Worm (Caenorhabditis elegans): ENCODE data around the gene B0554.4.

B0554.4 gene

DNA sequence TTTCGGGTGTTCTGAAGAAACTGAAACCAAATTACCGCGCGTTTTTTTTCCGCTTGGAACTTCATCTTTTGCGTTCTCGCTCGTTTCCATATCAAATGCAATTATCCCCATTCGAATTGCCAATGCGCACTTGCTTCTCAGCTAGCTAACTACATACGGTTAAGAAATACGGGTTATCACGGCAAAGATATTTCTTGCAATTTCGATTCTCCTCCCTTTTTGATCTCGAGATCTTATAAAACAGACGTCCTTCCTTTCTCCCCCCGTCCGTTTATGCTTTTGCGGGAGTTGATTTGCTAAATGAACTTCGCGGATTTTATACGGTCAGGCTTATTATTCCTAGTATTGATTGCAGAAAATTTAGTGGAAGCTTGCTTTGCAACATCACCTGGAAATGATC is at the start of gene B0554.4:
Gene B0554.4 (plus strand): TSS at position 301 of the 400 bp plus-strand sequence.
- no peak for TF ChIP-seq Y55F3AM.14 (GFP tag; optimal IDR thresholded peaks at IDR 0.05)
- no peak for TF ChIP-seq mbf-1 (tag; optimal IDR thresholded peaks at IDR 0.05)
- no peak for TF ChIP-seq fos-1 (tag; optimal IDR thresholded peaks at IDR 0.05)
- no peak for TF ChIP-seq elt-3 (tag; optimal IDR thresholded peaks at IDR 0.05)
- no peak for TF ChIP-seq mab-5 (tag; optimal IDR thresholded peaks at IDR 0.05)
- TF ChIP-seq nhr-10 (tag; optimal IDR thresholded peaks at IDR 0.05), result no peak
- TF ChIP-seq ceh-82 (tag; optimal IDR thresholded peaks at IDR 0.05), result no peak
- TF ChIP-seq nhr-77 (tag; optimal IDR thresholded peaks at IDR 0.05), result no peak
- TF ChIP-seq snpc-4 (tag; optimal IDR thresholded peaks at IDR 0.05), result no peak
- TF ChIP-seq nhr-11 (tag; optimal IDR thresholded peaks at IDR 0.05), result no peak
- no peak for TF ChIP-seq F13H6.1 (tag; optimal IDR thresholded peaks at IDR 0.05)
- no peak for TF ChIP-seq unc-55 (GFP tag; optimal IDR thresholded peaks at IDR 0.05)
- no peak for TF ChIP-seq R02D3.7 (tag; optimal IDR thresholded peaks at IDR 0.05)
- no peak for TF ChIP-seq ztf-4 (tag; optimal IDR thresholded peaks at IDR 0.05)
- TF ChIP-seq dmd-4 (tag; optimal IDR thresholded peaks at IDR 0.05), result no peak
- no peak for TF ChIP-seq mdl-1 (tag; optimal IDR thresholded peaks at IDR 0.05)
- no peak for TF ChIP-seq lin-11 (tag; optimal IDR thresholded peaks at IDR 0.05)

DNA sequence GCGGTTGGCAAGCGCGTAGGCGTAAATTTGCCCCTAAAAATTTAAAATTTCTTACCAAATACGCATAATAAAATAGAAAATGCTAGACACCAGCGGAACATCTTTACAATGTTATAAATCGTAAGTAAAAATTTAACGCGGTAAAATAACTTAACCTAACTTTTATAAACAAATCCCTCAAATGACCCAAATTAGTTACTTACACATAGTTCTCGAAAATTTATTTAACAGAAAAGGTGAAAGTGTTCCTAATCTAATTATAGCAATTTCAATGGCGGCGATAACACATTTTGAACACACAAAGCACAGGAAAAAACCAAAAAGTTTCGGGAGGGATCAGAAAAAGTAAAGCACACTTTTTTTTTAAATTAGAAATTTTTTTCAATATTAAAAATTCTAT is 48.8 kb upstream of the B0554.4 start, which contains the start of gene mltn-8:
Gene mltn-8 (minus strand): TSS at position 101 of the 400 bp plus-strand sequence.
- TF ChIP-seq nhr-21 (tag; optimal IDR thresholded peaks at IDR 0.05) (no peak), ztf-4 (tag; optimal IDR thresholded peaks at IDR 0.05) (no peak), lin-13 (GFP tag; optimal IDR thresholded peaks at IDR 0.05) (no peak), nhr-6 (tag; optimal IDR thresholded peaks at IDR 0.05) (no peak), gmeb-1 (tag; optimal IDR thresholded peaks at IDR 0.05) (no peak), dmd-4 (tag; optimal IDR thresholded peaks at IDR 0.05) (no peak), mab-5 (tag; optimal IDR thresholded peaks at IDR 0.05) (no peak), ztf-11 (tag; optimal IDR thresholded peaks at IDR 0.05) (no peak), nhr-237 (tag; optimal IDR thresholded peaks at IDR 0.05) (no peak), ztf-1 (GFP tag; conservative IDR thresholded peaks at IDR 0.05) (no peak), nhr-129 (tag; optimal IDR thresholded peaks at IDR 0.05) (no peak), lin-11 (tag; optimal IDR thresholded peaks at IDR 0.05) (no peak), C34F6.9 (tag; optimal IDR thresholded peaks at IDR 0.05) (no peak), sma-9 (GFP tag; optimal IDR thresholded peaks at IDR 0.05) (no peak), sma-9 (tag; optimal IDR thresholded peaks at IDR 0.05) (no peak), lsy-2 (tag; optimal IDR thresholded peaks at IDR 0.05) (no peak), sem-4 (tag; optimal IDR thresholded peaks at IDR 0.05) (no peak), F13H6.1 (tag; optimal IDR thresholded peaks at IDR 0.05) (no peak), egl-27 (tag; optimal IDR thresholded peaks at IDR 0.05) (no peak)

DNA sequence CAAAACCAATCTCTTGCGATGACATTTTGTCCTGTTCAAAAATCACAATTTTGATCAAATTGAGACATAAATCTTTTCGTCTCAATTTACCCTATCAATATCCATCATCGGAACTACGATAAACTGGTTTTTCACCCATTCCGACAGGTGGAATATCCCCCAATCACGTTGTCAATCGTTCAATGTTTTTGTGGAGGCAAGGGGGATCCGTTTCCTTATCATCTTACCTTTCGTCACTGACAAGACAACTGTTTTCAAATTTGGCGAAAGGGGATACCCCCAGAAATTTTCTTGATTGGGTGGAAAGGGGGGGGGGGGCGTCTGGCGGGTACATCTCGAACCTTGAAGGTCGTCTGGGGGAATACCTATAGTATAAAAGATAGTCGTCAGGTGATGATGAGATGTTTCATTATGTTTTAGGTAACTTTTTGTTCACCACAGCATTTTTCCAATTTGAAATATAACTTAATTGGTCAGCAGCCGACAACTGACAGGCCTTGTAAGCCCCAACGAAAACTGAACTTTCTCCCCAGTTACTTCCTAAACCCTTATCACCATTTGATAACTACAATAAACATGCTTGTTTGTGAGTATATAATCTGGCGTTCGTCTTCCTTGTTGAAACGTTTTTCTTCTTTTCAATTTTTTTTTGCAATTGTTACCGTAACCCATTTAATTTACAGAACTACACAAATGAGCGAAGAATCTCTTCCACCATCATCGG is 47.6 kb upstream of the B0554.4 start, which contains the start of gene ZK6.8:
Gene ZK6.8 (plus strand): TSS at position 682 of the 724 bp plus-strand sequence.
- TF ChIP-seq nhr-129 (tag; optimal IDR thresholded peaks at IDR 0.05) (peak; percentile 22), blmp-1 (tag; optimal IDR thresholded peaks at IDR 0.05; ENCODE audit: insufficient read depth) (peak; percentile 83), mdl-1 (tag; optimal IDR thresholded peaks at IDR 0.05) (peak; percentile 26 to 57), fos-1 (tag; optimal IDR thresholded peaks at IDR 0.05) (peak; percentile 22), snpc-4 (tag; optimal IDR thresholded peaks at IDR 0.05) (peak; percentile 20), sma-3 (GFP tag; optimal IDR thresholded peaks at IDR 0.05) (peak; percentile 84), lin-11 (tag; optimal IDR thresholded peaks at IDR 0.05) (no peak), Y55F3AM.14 (GFP tag; optimal IDR thresholded peaks at IDR 0.05) (peak; percentile 32), mab-5 (tag; optimal IDR thresholded peaks at IDR 0.05) (peak; percentile 26), gmeb-1 (tag; optimal IDR thresholded peaks at IDR 0.05) (peak; percentile 54), nhr-21 (tag; optimal IDR thresholded peaks at IDR 0.05) (peak; percentile 96), egl-27 (tag; optimal IDR thresholded peaks at IDR 0.05) (peak; percentile 77), elt-3 (tag; optimal IDR thresholded peaks at IDR 0.05) (no peak), nhr-25 (tag; optimal IDR thresholded peaks at IDR 0.05) (peak; percentile 92), crh-2 (tag; optimal IDR thresholded peaks at IDR 0.05) (no peak), sma-9 (GFP tag; optimal IDR thresholded peaks at IDR 0.05) (peak; percentile 99), sma-9 (tag; optimal IDR thresholded peaks at IDR 0.05) (no peak), lin-13 (GFP tag; optimal IDR thresholded peaks at IDR 0.05) (no peak), ZK546.5 (tag; optimal IDR thresholded peaks at IDR 0.05) (no peak)

Data from whole organism, L2 larva.